Fruit fly (Drosophila melanogaster): ENCODE measurements around the gene CG34175.
A peak's percentile ranks its signal among the peaks of the same experiment; 100 is the strongest.

dm6 chr2L:3356193-3356645 is 41.6 kb upstream of the CG34175 start:
- TF ChIP-seq CG10348 (GFP tag; IDR thresholded peaks at IDR 0.05) (no peak), EcR (GFP tag; optimal IDR thresholded peaks at IDR 0.05) (peak; percentile 78), Snoo (tag; optimal IDR thresholded peaks at IDR 0.05) (peak; percentile 20)
